Worm (Caenorhabditis elegans): ENCODE data around the gene aqp-10.

Gene aqp-10

ce11 chrII:9752278-9752677 is 17.4 kb downstream of the aqp-10 start:
- TF ChIP-seq ztf-1 (GFP tag; conservative IDR thresholded peaks at IDR 0.05) (no peak), lsy-2 (tag; optimal IDR thresholded peaks at IDR 0.05) (peak in 1 of 2 experiments; percentile 8), ceh-82 (tag; optimal IDR thresholded peaks at IDR 0.05) (no peak), peb-1 (tag; optimal IDR thresholded peaks at IDR 0.05) (no peak), unc-62 (GFP tag; optimal IDR thresholded peaks at IDR 0.05) (no peak), sma-9 (GFP tag; optimal IDR thresholded peaks at IDR 0.05) (peak; percentile 85), sma-9 (tag; optimal IDR thresholded peaks at IDR 0.05) (no peak), nhr-10 (tag; optimal IDR thresholded peaks at IDR 0.05) (no peak), nhr-21 (tag; optimal IDR thresholded peaks at IDR 0.05) (peak; percentile 50), F13H6.1 (tag; optimal IDR thresholded peaks at IDR 0.05) (no peak), nhr-237 (tag; optimal IDR thresholded peaks at IDR 0.05) (no peak), snpc-4 (tag; optimal IDR thresholded peaks at IDR 0.05) (no peak), gmeb-1 (tag; optimal IDR thresholded peaks at IDR 0.05) (no peak), lin-39 (tag; optimal IDR thresholded peaks at IDR 0.05) (no peak), crh-2 (tag; optimal IDR thresholded peaks at IDR 0.05) (no peak), unc-55 (GFP tag; optimal IDR thresholded peaks at IDR 0.05) (no peak), nhr-25 (tag; optimal IDR thresholded peaks at IDR 0.05) (peak; percentile 46), mdl-1 (tag; optimal IDR thresholded peaks at IDR 0.05) (peak in 1 of 2 experiments; percentile 4), ama-1 (optimal IDR thresholded peaks at IDR 0.05) (no peak), sem-4 (tag; optimal IDR thresholded peaks at IDR 0.05) (no peak), sma-3 (GFP tag; optimal IDR thresholded peaks at IDR 0.05) (peak; percentile 33), nhr-129 (tag; optimal IDR thresholded peaks at IDR 0.05) (no peak)

- TF ChIP-seq nhr-25 (tag; optimal IDR thresholded peaks at IDR 0.05), result peak; percentile 75
- peak; percentile 71 for TF ChIP-seq F13H6.1 (tag; optimal IDR thresholded peaks at IDR 0.05)
- TF ChIP-seq ZK546.5 (tag; optimal IDR thresholded peaks at IDR 0.05), result no peak
- peak; percentile 24 for TF ChIP-seq blmp-1 (tag; optimal IDR thresholded peaks at IDR 0.05; ENCODE audit: insufficient read depth)
- TF ChIP-seq lsy-2 (tag; optimal IDR thresholded peaks at IDR 0.05), result peak; percentile 97 to 99
- TF ChIP-seq lin-11 (tag; optimal IDR thresholded peaks at IDR 0.05), result peak; percentile 66
- peak; percentile 82 for TF ChIP-seq sma-9 (GFP tag; optimal IDR thresholded peaks at IDR 0.05)
- no peak for TF ChIP-seq sma-9 (tag; optimal IDR thresholded peaks at IDR 0.05)
- TF ChIP-seq snpc-4 (tag; optimal IDR thresholded peaks at IDR 0.05), result peak; percentile 57
- TF ChIP-seq elt-3 (tag; optimal IDR thresholded peaks at IDR 0.05), result no peak
- TF ChIP-seq crh-2 (tag; optimal IDR thresholded peaks at IDR 0.05), result peak; percentile 92
- peak; percentile 17 for TF ChIP-seq ceh-16 (tag; optimal IDR thresholded peaks at IDR 0.05)
- no peak for TF ChIP-seq alr-1 (tag; optimal IDR thresholded peaks at IDR 0.05)
- TF ChIP-seq R02D3.7 (tag; optimal IDR thresholded peaks at IDR 0.05), result peak; percentile 83
- TF ChIP-seq peb-1 (tag; optimal IDR thresholded peaks at IDR 0.05), result no peak
- TF ChIP-seq Y55F3AM.14 (GFP tag; optimal IDR thresholded peaks at IDR 0.05), result no peak
- no peak for TF ChIP-seq ama-1 (optimal IDR thresholded peaks at IDR 0.05)
- TF ChIP-seq lin-13 (GFP tag; optimal IDR thresholded peaks at IDR 0.05), result peak; percentile 80
- TF ChIP-seq mab-5 (tag; optimal IDR thresholded peaks at IDR 0.05), result peak; percentile 62
- peak; percentile 88 for TF ChIP-seq nhr-129 (tag; optimal IDR thresholded peaks at IDR 0.05)
- TF ChIP-seq nhr-21 (tag; optimal IDR thresholded peaks at IDR 0.05), result peak; percentile 83
- no peak for TF ChIP-seq mdl-1 (tag; optimal IDR thresholded peaks at IDR 0.05)
- peak; percentile 12 for TF ChIP-seq egl-27 (tag; optimal IDR thresholded peaks at IDR 0.05)
- TF ChIP-seq unc-39 (tag; optimal IDR thresholded peaks at IDR 0.05), result no peak
- peak; percentile 98 for TF ChIP-seq unc-55 (GFP tag; optimal IDR thresholded peaks at IDR 0.05)
- TF ChIP-seq sem-4 (tag; optimal IDR thresholded peaks at IDR 0.05), result peak; percentile 50
- peak; percentile 85 for TF ChIP-seq C34F6.9 (tag; optimal IDR thresholded peaks at IDR 0.05)
- peak; percentile 84 for TF ChIP-seq gmeb-1 (tag; optimal IDR thresholded peaks at IDR 0.05)
- peak; percentile 77 for TF ChIP-seq sma-3 (GFP tag; optimal IDR thresholded peaks at IDR 0.05)
- peak; percentile 54 for TF ChIP-seq fos-1 (tag; optimal IDR thresholded peaks at IDR 0.05)
- no peak for TF ChIP-seq nhr-10 (tag; optimal IDR thresholded peaks at IDR 0.05)
These were observed 23.6 kb downstream of the aqp-10 start, which contains the start of the genes Y53C12B.1 and nos-3 for ce11 chrII:9746069-9746468. Gene Y53C12B.1 (minus strand): TSS chrII:9746078. Gene nos-3 (plus strand): TSS chrII:9746316.

- no peak for TF ChIP-seq ztf-1 (GFP tag; conservative IDR thresholded peaks at IDR 0.05)
- TF ChIP-seq F13H6.1 (tag; optimal IDR thresholded peaks at IDR 0.05), result no peak
- TF ChIP-seq mbf-1 (tag; optimal IDR thresholded peaks at IDR 0.05), result no peak
- no peak for TF ChIP-seq sem-4 (tag; optimal IDR thresholded peaks at IDR 0.05)
- TF ChIP-seq ama-1 (optimal IDR thresholded peaks at IDR 0.05), result no peak
- no peak for TF ChIP-seq aly-2 (tag; optimal IDR thresholded peaks at IDR 0.05)
- no peak for TF ChIP-seq R02D3.7 (tag; optimal IDR thresholded peaks at IDR 0.05)
- TF ChIP-seq sma-3 (GFP tag; optimal IDR thresholded peaks at IDR 0.05), result no peak
- no peak for TF ChIP-seq nhr-10 (tag; optimal IDR thresholded peaks at IDR 0.05)
- TF ChIP-seq nhr-11 (tag; optimal IDR thresholded peaks at IDR 0.05), result no peak
- TF ChIP-seq elt-1 (tag; optimal IDR thresholded peaks at IDR 0.05), result no peak
- TF ChIP-seq unc-62 (GFP tag; optimal IDR thresholded peaks at IDR 0.05), result no peak
- no peak for TF ChIP-seq Y55F3AM.14 (GFP tag; optimal IDR thresholded peaks at IDR 0.05)
- no peak for TF ChIP-seq zag-1 (tag; optimal IDR thresholded peaks at IDR 0.05)
- no peak for TF ChIP-seq nhr-21 (tag; optimal IDR thresholded peaks at IDR 0.05)
- TF ChIP-seq snpc-4 (tag; optimal IDR thresholded peaks at IDR 0.05), result no peak
- TF ChIP-seq sma-9 (GFP tag; optimal IDR thresholded peaks at IDR 0.05), result no peak
- TF ChIP-seq sma-9 (tag; optimal IDR thresholded peaks at IDR 0.05), result no peak
These were observed 26.9 kb downstream of the aqp-10 start, which contains the start of gene pno-1 for ce11 chrII:9742784-9743183. Gene pno-1 (minus strand): TSS chrII:9742884.

All from whole organism, L2 larva.